Worm (Caenorhabditis elegans) whole organism, dauer: ENCODE measurements around the gene ift-74.

ENCODE experiments used
- unc-62 ChIP-seq: sonication (generic microtip); optimal IDR thresholded peaks from 2 replicates; lab custom pipeline; 2017; ENCODE audit warnings: missing biosample characterization, missing genetic modification reagents, missing genetic modification characterization

The ift-74 gene

DNA sequence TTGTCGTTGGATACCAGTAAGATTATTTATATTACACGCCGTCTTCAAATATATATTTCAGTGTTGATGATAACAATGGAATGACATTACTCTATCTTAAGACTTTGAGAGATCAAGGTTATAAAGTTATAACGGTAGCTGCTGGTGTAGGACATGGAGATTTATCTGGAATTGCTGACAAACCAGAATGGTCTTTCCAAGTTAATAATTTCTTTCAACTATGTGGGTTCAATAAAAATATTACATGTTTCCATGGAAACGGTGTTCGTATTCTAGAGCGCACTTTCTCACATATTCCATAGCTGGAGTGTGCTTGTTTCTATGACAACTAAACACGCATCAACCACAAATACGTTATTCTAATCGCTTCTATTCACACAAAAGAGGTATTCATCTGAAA lies at the start of gene ift-74:
Gene ift-74, plus strand, starts transcription at position 301 of the 400 bp plus-strand sequence.
- no peak for TF ChIP-seq unc-62 (GFP tag; lab: Kevin White, UChicago)

DNA sequence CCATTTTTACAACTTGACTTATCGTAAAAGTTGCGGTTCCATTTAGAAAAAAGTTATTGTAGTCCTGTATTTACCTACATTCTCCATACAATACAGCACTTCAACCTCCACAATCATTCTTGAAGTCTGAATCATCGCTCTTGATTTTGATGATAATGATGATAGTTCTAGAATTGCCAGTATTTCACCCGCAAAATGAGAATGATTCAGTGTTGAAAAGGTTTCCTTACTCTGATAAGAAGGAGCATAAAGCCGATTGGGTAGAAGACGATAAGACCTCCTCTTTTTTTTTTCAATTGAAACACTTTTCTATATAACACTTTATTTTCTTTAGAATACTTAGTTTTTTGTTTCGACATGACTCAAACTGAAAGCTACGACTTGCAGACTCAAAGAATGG lies 49.0 kb upstream of the ift-74 start, which contains the start of gene T19D12.4:
Gene T19D12.4, plus strand, starts transcription at position 295 of the 400 bp plus-strand sequence.
- no peak for TF ChIP-seq unc-62 (GFP tag; lab: Kevin White, UChicago)

DNA sequence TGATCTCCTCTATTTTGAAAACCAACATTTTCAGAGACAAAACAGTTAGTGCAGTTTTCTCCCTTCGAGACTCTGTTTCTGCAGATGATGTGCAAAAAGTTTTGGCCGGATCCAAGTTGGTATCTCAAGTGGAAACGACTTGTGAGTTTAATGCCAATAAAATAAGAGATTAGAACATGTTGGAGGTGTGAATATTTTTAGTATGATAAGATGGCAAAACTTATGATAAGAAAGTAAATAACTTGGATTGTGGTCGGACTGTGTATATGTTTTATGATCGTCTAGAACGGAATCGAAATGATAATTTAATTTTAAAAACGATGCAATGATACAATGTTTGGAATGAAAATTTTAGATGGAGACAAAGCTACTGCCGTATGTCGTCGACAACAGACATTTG lies 47.8 kb upstream of the ift-74 start:
- no peak for TF ChIP-seq unc-62 (GFP tag; lab: Kevin White, UChicago)

DNA sequence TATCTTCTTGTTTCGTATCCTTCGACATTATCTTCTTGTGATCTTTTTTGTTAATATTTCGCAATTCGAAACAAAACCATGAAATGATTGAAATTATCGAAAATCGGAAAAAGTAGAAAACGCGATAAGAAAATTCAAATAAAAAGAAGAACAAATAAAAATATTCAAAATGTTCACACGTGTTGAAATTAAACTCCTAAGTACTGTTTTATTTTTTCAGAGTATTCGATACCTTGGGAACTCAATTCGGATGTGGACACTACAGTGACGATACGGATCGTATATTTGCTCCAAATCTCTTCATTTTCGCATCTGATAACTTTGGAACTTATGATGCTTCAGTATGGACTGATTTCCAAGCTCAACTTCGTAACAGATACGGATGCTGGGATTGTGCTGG lies 43.7 kb upstream of the ift-74 start, which contains the start of gene T19D12.5:
Gene T19D12.5, minus strand, starts transcription at position 101 of the 400 bp plus-strand sequence.
- TF ChIP-seq unc-62 (GFP tag; lab: Kevin White, UChicago): no peak

DNA sequence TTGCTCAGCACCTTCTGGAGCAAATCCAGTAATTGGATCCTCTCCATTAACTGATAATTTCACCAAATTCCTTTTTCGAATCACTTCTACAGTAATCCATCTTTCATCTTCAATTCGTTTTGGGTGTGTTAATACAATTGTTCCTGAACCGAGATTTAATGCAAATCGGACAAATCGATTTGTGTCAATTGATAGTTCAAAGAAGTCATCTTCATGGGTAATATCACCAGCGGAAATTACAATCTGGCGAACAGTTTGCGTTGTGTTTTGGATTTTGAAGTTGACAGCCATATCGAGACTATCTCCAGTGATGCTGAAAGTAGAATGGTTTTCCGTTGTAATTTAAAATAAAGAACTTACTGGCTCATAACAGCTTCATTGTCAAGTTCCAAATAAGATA lies 42.0 kb upstream of the ift-74 start:
- TF ChIP-seq unc-62 (GFP tag; lab: Kevin White, UChicago): no peak

DNA sequence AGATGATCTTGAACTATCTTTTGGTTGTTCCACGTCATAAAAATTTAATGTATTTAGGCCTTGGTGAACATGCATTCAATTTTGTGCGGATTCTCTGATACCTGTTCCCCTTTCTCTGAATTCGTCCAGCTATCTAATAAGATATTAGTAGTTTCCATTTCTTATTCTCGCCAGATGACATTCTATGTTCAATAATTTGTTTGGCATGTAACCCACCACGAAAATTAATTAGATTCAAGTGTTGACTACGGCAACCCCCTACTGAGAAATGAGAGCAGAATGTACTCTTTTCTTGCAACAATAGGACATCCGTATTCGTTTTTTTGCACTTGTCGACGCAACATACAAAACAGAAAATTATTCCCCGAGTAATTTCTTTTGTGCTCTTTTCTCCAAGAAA lies 37.6 kb upstream of the ift-74 start:
- no peak for TF ChIP-seq unc-62 (GFP tag; lab: Kevin White, UChicago)

DNA sequence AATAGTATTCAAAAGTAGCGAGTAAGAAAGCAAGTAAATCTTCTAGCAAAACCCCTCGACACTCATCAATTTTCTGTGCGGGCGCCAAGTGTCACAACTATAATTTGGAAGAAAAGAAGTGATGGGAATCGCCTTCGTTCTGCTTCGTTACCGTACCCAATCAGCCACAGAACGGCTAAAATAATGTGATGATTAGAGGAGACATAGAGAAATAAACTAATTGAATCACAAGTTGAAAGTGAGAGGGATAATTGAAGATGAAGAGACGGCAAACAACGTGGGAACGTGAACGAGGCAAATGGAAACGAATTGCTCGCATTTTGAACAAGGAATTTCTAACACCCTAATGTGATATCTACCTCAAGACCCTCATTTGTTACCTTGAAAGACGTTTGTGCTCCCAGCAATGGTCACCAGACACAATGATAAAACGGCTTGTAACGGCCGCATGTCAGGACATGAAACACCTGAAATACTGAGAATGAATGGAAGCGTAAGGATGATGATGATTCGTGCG lies 37.1 kb upstream of the ift-74 start, which contains the start of gene T19D12.6:
Gene T19D12.6, minus strand, starts transcription at position 467 of the 517 bp plus-strand sequence.
- no peak for TF ChIP-seq unc-62 (GFP tag; lab: Kevin White, UChicago)

DNA sequence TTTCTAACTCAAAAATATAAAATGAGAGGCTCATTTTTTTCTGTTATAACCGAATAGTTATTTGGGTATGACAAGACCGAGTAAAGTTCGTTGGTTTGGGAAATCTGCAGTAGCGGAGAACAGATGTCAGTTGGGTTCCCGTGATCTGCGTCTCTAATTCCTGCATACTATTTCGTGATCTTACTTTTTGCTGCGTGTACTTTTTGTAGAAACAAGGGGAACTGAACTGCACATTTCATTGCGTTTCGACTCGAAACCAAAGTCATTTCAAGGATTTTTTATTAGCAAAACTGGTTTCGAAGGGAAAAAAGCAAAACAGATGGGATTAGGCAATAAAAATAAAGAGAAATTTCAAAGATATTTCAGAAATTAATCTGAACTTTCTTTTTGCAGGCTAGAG lies 32.9 kb upstream of the ift-74 start:
- TF ChIP-seq unc-62 (GFP tag; lab: Kevin White, UChicago): no peak

DNA sequence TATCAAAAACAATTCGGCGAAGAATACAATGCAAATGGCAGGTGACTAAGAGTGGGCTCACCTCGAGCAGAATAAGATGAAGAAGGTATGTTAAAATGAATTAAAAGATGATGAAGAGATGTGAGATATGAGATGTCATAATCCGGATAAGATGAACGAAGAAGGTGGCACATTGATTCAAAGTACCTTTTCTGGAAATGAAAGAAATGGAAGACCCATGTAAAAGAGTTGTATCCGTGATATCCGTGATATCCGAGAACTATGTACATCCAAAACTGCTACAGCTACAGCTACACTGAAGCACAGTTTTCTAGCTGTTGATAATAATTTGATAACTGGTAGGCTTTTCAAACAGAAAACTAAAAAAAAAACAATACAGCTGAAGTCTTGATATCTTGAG lies 30.8 kb upstream of the ift-74 start, which contains the start of gene oig-8:
Gene oig-8, minus strand, starts transcription at position 101 of the 400 bp plus-strand sequence.
- TF ChIP-seq unc-62 (GFP tag; lab: Kevin White, UChicago): no peak

DNA sequence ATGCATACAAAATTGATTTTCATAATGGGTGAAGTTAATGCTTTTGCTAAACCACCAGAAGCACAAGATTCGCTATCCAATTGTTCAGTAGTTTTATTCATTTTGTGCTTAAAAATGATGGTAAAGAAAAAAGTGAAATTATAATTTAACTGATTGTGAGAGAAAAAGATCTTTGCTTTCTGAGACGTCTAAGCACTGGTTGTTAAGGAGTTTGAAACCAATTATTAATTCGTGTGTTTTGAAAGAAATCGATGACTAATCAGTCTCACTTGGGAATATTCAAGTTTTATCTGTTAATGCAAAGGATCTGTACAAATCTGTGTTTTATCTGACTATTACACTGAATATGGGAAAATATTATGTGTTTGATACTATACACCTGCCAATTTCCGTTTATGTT lies 28.1 kb upstream of the ift-74 start, which contains the start of gene sra-26:
Gene sra-26, minus strand, starts transcription at position 101 of the 400 bp plus-strand sequence.
- no peak for TF ChIP-seq unc-62 (GFP tag; lab: Kevin White, UChicago)

DNA sequence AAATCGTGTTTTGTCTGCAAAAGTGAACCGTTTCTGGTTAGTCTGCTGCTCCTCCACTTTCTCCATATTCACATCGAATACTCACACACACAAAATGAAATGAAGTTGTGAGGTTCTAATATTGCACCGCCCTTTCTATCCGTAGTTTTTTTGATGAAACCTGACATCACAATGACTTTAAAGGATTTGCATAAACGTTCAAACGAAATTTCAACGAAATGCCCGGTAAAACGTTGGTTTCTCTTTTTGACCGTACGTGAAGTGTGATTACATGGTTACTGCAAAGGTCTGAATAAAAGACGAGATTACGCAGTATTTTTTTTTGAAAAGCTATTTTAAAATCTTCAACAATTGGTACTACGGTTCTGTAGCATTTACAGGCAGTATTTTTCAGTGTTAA lies 25.5 kb upstream of the ift-74 start, which contains the start of gene T19D12.9:
Gene T19D12.9, minus strand, starts transcription at position 101 of the 400 bp plus-strand sequence.
- TF ChIP-seq unc-62 (GFP tag; lab: Kevin White, UChicago): no peak

DNA sequence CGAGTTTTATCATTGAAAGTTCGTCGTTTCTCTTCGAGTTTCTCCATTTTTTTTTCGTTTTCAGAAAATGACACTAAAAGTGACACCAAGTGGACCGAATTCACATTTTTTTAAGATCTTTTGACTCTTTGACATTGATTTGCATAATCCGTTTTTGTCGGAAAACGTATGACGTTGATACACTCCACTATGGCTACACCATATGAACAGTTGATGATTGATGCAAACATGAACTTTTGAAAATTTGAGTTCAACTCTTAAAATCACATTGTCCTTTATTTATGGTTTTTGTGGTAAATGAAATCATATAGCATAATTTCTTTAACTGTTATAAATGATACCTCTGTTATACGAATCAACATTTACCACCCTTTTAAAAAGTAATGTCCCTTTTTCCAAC lies 21.1 kb upstream of the ift-74 start, which contains the start of gene T19D12.10:
Gene T19D12.10, minus strand, starts transcription at position 101 of the 400 bp plus-strand sequence.
- no peak for TF ChIP-seq unc-62 (GFP tag; lab: Kevin White, UChicago)

DNA sequence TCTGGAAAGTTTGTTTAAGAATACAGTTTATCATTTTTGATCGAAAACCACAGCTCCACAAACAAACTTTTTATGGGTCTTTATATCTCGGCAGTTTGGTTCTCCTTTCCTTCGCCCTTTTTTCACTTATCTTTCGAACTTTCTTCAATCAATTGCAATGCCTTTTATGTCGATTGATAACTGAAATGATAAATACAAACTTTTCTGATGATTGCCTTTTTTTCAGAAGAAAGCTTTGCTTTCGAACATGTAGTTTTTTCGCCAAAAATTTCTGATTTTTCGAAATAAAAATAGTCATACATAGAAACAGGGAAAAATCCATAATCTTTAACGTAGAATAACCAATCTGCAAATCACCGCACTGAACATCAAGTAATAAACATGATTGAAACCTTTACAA lies 18.6 kb upstream of the ift-74 start, which contains the start of gene T19D12.2:
Gene T19D12.2, plus strand, starts transcription at position 125 of the 400 bp plus-strand sequence.
- TF ChIP-seq unc-62 (GFP tag; lab: Kevin White, UChicago): no peak

DNA sequence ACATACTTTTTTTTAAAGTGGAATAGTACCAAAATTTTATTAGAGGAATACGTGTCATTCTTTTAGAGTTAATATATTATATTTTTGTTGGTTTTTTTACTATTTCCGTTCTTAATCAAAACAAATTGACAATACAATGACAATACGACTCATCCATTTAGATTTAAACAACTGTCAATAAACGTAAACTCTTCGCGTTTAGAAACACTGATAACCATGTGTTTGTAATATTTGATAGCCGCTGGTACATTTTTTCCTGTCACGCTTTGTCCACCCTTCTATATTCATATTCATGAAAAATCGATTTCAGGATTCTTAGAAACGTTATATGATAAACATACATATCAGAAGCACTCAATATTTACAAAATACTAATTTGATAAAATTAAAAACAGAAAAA lies 16.0 kb upstream of the ift-74 start:
- no peak for TF ChIP-seq unc-62 (GFP tag; lab: Kevin White, UChicago)

DNA sequence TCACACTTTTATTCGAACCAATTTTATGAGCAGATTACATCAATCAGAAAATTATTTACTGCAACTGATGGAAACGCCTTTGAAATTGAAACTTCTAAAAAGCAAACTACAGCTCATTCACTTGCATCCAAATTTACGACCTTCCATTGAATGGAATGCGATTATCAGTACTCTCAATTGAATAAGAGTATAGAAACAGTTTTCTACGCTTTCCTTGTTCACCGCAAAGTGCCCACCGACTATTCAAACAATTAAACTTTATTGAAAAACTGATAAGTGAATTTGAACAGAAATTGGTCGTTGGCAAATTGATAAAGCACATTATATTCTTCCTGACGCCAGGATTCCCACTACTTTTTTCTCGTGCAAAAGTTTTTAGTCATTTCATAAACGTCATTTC lies 13.9 kb upstream of the ift-74 start:
- no peak for TF ChIP-seq unc-62 (GFP tag; lab: Kevin White, UChicago)

DNA sequence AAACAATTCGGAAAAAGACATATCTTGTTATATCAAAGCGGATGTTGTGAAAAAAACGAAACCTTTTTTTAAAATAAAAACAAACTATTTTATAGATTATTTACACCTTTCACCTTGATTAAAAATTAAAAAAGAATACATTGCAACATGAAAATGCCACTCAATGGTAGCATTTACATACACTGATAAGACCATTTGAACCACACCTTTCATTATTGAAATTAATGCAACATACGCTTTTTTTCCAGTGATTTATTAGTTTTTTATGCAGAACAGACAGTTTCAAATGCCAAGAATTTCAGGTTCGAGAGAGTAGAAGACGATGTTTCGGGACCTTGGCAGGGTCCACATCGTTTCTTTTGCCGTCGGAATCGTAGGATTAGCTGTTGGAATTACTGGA lies 13.2 kb upstream of the ift-74 start, which contains the start of gene T19D12.1:
Gene T19D12.1, plus strand, starts transcription at position 301 of the 400 bp plus-strand sequence.
- TF ChIP-seq unc-62 (GFP tag; lab: Kevin White, UChicago): no peak

DNA sequence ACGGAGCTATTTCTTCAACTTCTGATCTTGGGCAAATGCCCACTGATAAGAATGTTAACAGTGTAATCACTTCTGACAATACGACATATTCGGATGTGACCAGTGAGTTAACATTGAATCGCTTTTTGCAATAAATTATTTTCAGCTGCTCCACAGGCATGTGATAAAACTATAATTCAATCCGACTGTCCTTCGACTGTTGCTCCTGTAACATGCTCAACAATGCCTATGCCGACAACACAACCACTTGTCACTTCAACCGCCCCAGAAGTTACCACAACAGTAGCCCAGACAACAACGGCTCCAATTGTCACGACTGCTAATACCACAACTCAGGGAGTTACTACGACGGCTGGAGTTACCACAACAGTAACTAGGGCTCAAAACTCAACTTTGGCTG lies 12.3 kb upstream of the ift-74 start:
- TF ChIP-seq unc-62 (GFP tag; lab: Kevin White, UChicago): no peak
